Fruit fly (Drosophila melanogaster) Kc167 (cell line): ENCODE results near the gene CG10654.

Experiments
- Sin3A ChIP-seq: fragments of >200 bp; optimal IDR thresholded peaks from 2 replicates; lab custom pipeline; 2018; ENCODE audit warnings: missing external identifiers
- h ChIP-seq: fragments of >200 bp; optimal IDR thresholded peaks from 3 replicates; lab custom pipeline; 2018; ENCODE audit warnings: missing external identifiers
- insv ChIP-seq: fragments of >200 bp; optimal IDR thresholded peaks from 3 replicates; lab custom pipeline; 2018; ENCODE audit warnings: missing external identifiers
- ttk ChIP-seq: sonication (Bioruptor generic); optimal IDR thresholded peaks from 2 replicates; lab custom pipeline; 2017; ENCODE audit warnings: missing external identifiers

- TF ChIP-seq Sin3A (lab: Kevin White, UChicago), result no peak
- TF ChIP-seq insv (lab: Kevin White, UChicago), result no peak
- TF ChIP-seq ttk, result no peak
- no peak for TF ChIP-seq h (lab: Kevin White, UChicago)
Observed at dm6 chr3L:12468016-12468415, 39.6 kb downstream of the CG10654 start, which contains the start of gene eyg.
